Fruit fly (Drosophila melanogaster): ENCODE data around the gene Ubi-p5E.

dm6 chrX:6264456-6264855, 15.0 kb downstream of the Ubi-p5E start:
- TF ChIP-seq CG5204 (GFP tag; optimal IDR thresholded peaks at IDR 0.05), result no peak
- TF ChIP-seq ovo (GFP tag; optimal IDR thresholded peaks at IDR 0.05), result no peak
- no peak for TF ChIP-seq toe (GFP tag; optimal IDR thresholded peaks at IDR 0.05)
- TF ChIP-seq pad (GFP tag; optimal IDR thresholded peaks at IDR 0.05), result no peak
- TF ChIP-seq CG33017 (tag; optimal IDR thresholded peaks at IDR 0.05), result no peak
- no peak for TF ChIP-seq CG12768 (GFP tag; optimal IDR thresholded peaks at IDR 0.05)

Measured in whole organism, adult.